Worm (Caenorhabditis elegans) whole organism, young adult: ENCODE measurements around the gene dao-2.

Source experiments
- F23B12.7 ChIP-seq: sonication (generic microtip); optimal IDR thresholded peaks from 2 replicates; lab custom pipeline; 2017; ENCODE audit warnings: missing genetic modification characterization, mild to moderate bottlenecking, missing compliant biosample characterization, antibody characterized with exemption, moderate library complexity; ENCODE audit not compliant: insufficient read depth
- F52B5.7 ChIP-seq: sonication (generic microtip); optimal IDR thresholded peaks from 2 replicates; lab custom pipeline; 2016; ENCODE audit warnings: mild to moderate bottlenecking, missing genetic modification characterization, missing compliant biosample characterization
- K12H6.12 ChIP-seq: fragments of 200-800 bp; sonication (Bioruptor generic); optimal IDR thresholded peaks from 2 replicates; lab custom pipeline; 2018; ENCODE audit warnings: mild to moderate bottlenecking, missing genetic modification characterization, missing compliant biosample characterization
- Y53G8AR.9 ChIP-seq: fragments of 200-800 bp; sonication (Bioruptor generic); conservative IDR thresholded peaks from 2 replicates; pipeline ENCODE4 v1.3.6; 2022; ENCODE audit warnings: missing genetic modification reagents, missing genetic modification characterization, missing compliant biosample characterization
- Y56A3A.18 ChIP-seq: fragments of 200-800 bp; sonication (Bioruptor generic); IDR thresholded peaks from 2 replicates; pipeline ENCODE4 v1.3.6; 2022; ENCODE audit warnings: missing genetic modification reagents, missing genetic modification characterization, missing compliant biosample characterization
- Y79H2A.3 ChIP-seq: fragments of 200-800 bp; sonication (Bioruptor generic); conservative IDR thresholded peaks from 2 replicates; pipeline ENCODE4 v1.3.6; 2022; ENCODE audit warnings: missing genetic modification reagents, missing genetic modification characterization, missing compliant biosample characterization
- attf-3 ChIP-seq: fragments of 200-800 bp; sonication (Bioruptor generic); conservative IDR thresholded peaks from 2 replicates; pipeline ENCODE4 v1.3.6; 2022; ENCODE audit warnings: missing genetic modification reagents, missing genetic modification characterization, missing compliant biosample characterization
- attf-5 ChIP-seq: fragments of 200-800 bp; sonication (Bioruptor generic); optimal IDR thresholded peaks from 2 replicates; lab custom pipeline; 2018; ENCODE audit warnings: mild to moderate bottlenecking, missing genetic modification characterization, missing compliant biosample characterization
- bed-1 ChIP-seq: fragments of 200-800 bp; sonication (Bioruptor generic); IDR thresholded peaks from 2 replicates; pipeline ENCODE4 v1.3.6; 2022; ENCODE audit warnings: missing genetic modification reagents, missing genetic modification characterization, missing compliant biosample characterization
- ccch-3 ChIP-seq: fragments of 200-800 bp; sonication (Bioruptor generic); optimal IDR thresholded peaks from 2 replicates; lab custom pipeline; 2018; ENCODE audit warnings: mild to moderate bottlenecking, missing genetic modification characterization, missing compliant biosample characterization
- ceh-91 ChIP-seq: fragments of 200-800 bp; sonication (Bioruptor generic); IDR thresholded peaks from 2 replicates; pipeline ENCODE4 v1.3.6; 2022; ENCODE audit warnings: missing genetic modification reagents, missing genetic modification characterization, missing compliant biosample characterization
- chd-7 ChIP-seq: sonication (generic microtip); optimal IDR thresholded peaks from 2 replicates; lab custom pipeline; 2016; ENCODE audit warnings: mild to moderate bottlenecking, missing genetic modification characterization, moderate library complexity, missing compliant biosample characterization
- dpl-1 ChIP-seq: fragments of 150-350 bp; optimal IDR thresholded peaks from 2 replicates; lab custom pipeline; 2014; ENCODE audit warnings: missing biosample characterization, missing genetic modification reagents, missing genetic modification characterization
- efl-1 ChIP-seq: fragments of 150-350 bp; optimal IDR thresholded peaks from 2 replicates; lab custom pipeline; 2014; ENCODE audit warnings: missing biosample characterization, missing genetic modification reagents, missing genetic modification characterization
- egl-44 ChIP-seq: fragments of 200-800 bp; sonication (Bioruptor generic); IDR thresholded peaks from 2 replicates; pipeline ENCODE4 v1.3.6; 2022; ENCODE audit warnings: missing genetic modification reagents, missing genetic modification characterization, missing compliant biosample characterization
- egrh-3 ChIP-seq: fragments of 200-800 bp; sonication (Bioruptor generic); IDR thresholded peaks from 2 replicates; pipeline ENCODE4 v1.3.6; 2022; ENCODE audit warnings: missing genetic modification reagents, missing genetic modification characterization, missing compliant biosample characterization
- gei-17 ChIP-seq: fragments of 200-800 bp; sonication (Bioruptor generic); optimal IDR thresholded peaks from 2 replicates; lab custom pipeline; 2018; ENCODE audit warnings: mild to moderate bottlenecking, missing genetic modification characterization, missing compliant biosample characterization
- hlh-26 ChIP-seq: fragments of 200-800 bp; sonication (Bioruptor generic); conservative IDR thresholded peaks from 2 replicates; pipeline ENCODE4 v1.3.6; 2022; ENCODE audit warnings: missing genetic modification reagents, missing genetic modification characterization, missing compliant biosample characterization
- hrde-1 ChIP-seq: sonication (generic microtip); optimal IDR thresholded peaks from 2 replicates; lab custom pipeline; 2016; ENCODE audit warnings: missing genetic modification characterization, mild to moderate bottlenecking, missing compliant biosample characterization, moderate library complexity, missing genotype, missing genetic modification reagents, borderline replicate concordance
- let-526 ChIP-seq: fragments of 200-800 bp; sonication (Bioruptor generic); IDR thresholded peaks from 2 replicates; pipeline ENCODE4 v1.3.6; 2022; ENCODE audit warnings: missing genetic modification reagents, missing genetic modification characterization, missing compliant biosample characterization
- let-607 ChIP-seq, 2 experiments: fragments of 200-800 bp in 1 of 2; sonication (Bioruptor generic) in 1 of 2; sonication (generic microtip) in 1 of 2; optimal IDR thresholded peaks; 2 replicates each; lab custom pipeline; 2016 to 2018; ENCODE audit warnings: mild to moderate bottlenecking in 2 of 2, missing compliant biosample characterization in 2 of 2, missing genetic modification characterization in 2 of 2, moderate library complexity in 2 of 2, missing genotype in 1 of 2
- lsl-1 ChIP-seq: fragments of 200-800 bp; sonication (Bioruptor generic); optimal IDR thresholded peaks from 2 replicates; lab custom pipeline; 2018; ENCODE audit warnings: mild to moderate bottlenecking, missing genetic modification characterization, moderate library complexity, missing compliant biosample characterization
- lsy-27 ChIP-seq: sonication (generic microtip); optimal IDR thresholded peaks from 2 replicates; lab custom pipeline; 2017; ENCODE audit warnings: missing genetic modification characterization, mild to moderate bottlenecking, missing compliant biosample characterization, antibody characterized with exemption, missing genotype, borderline replicate concordance; ENCODE audit not compliant: insufficient read depth
- madf-6 ChIP-seq: fragments of 200-800 bp; sonication (Bioruptor generic); IDR thresholded peaks from 2 replicates; pipeline ENCODE4 v1.3.6; 2022; ENCODE audit warnings: missing genetic modification reagents, missing genetic modification characterization, missing compliant biosample characterization
- madf-8 ChIP-seq: fragments of 200-800 bp; sonication (Bioruptor generic); conservative IDR thresholded peaks from 2 replicates; pipeline ENCODE4 v1.3.6; 2022; ENCODE audit warnings: missing genetic modification reagents, missing genetic modification characterization, missing compliant biosample characterization
- mcd-1 ChIP-seq: fragments of 200-800 bp; sonication (Bioruptor generic); IDR thresholded peaks from 2 replicates; pipeline ENCODE4 v1.3.6; 2022; ENCODE audit warnings: missing genetic modification reagents, missing genetic modification characterization, missing compliant biosample characterization
- mel-28 ChIP-seq: sonication (generic microtip); optimal IDR thresholded peaks from 2 replicates; lab custom pipeline; 2016; ENCODE audit warnings: borderline replicate concordance, mild to moderate bottlenecking, missing genetic modification characterization, missing compliant biosample characterization
- nfya-1 ChIP-seq: sonication (generic microtip); optimal IDR thresholded peaks from 2 replicates; lab custom pipeline; 2017; ENCODE audit warnings: antibody characterized with exemption, missing compliant biosample characterization, missing genetic modification characterization, borderline replicate concordance; ENCODE audit not compliant: insufficient read depth
- nhr-90 ChIP-seq: sonication (generic microtip); optimal IDR thresholded peaks from 2 replicates; lab custom pipeline; 2016; ENCODE audit warnings: missing genotype, mild to moderate bottlenecking, missing genetic modification characterization, missing compliant biosample characterization
- rec-8 ChIP-seq, 2 experiments: sonication (generic microtip); optimal IDR thresholded peaks; 2 replicates each; lab custom pipeline; 2016; ENCODE audit warnings: mild to moderate bottlenecking in 2 of 2, missing genetic modification characterization in 2 of 2, missing genetic modification reagents in 2 of 2, missing genotype in 2 of 2, missing biosample characterization in 1 of 2, missing compliant biosample characterization in 1 of 2, moderate library complexity in 1 of 2
- sdz-38 ChIP-seq: sonication (generic microtip); optimal IDR thresholded peaks from 2 replicates; lab custom pipeline; 2016; ENCODE audit warnings: missing genotype, missing genetic modification characterization, missing compliant biosample characterization
- snpc-1.1 ChIP-seq: sonication (generic microtip); optimal IDR thresholded peaks from 2 replicates; lab custom pipeline; 2017; ENCODE audit warnings: missing genetic modification characterization, mild to moderate bottlenecking, missing compliant biosample characterization, antibody characterized with exemption, moderate library complexity, missing genotype, missing genetic modification reagents; ENCODE audit not compliant: insufficient read depth
- xnd-1 ChIP-seq: sonication (generic microtip); optimal IDR thresholded peaks from 2 replicates; lab custom pipeline; 2016; ENCODE audit warnings: missing genotype, missing genetic modification reagents, missing genetic modification characterization, missing compliant biosample characterization
- zfh-2 ChIP-seq: fragments of 200-800 bp; sonication (Bioruptor generic); conservative IDR thresholded peaks from 2 replicates; pipeline ENCODE4 v1.3.6; 2022; ENCODE audit warnings: missing genetic modification reagents, missing genetic modification characterization, missing compliant biosample characterization
- zim-3 ChIP-seq: sonication (generic microtip); optimal IDR thresholded peaks from 2 replicates; lab custom pipeline; 2017; ENCODE audit warnings: mild to moderate bottlenecking, missing genetic modification characterization, moderate library complexity, missing compliant biosample characterization
- ztf-18 ChIP-seq: sonication (generic microtip); optimal IDR thresholded peaks from 2 replicates; lab custom pipeline; 2016; ENCODE audit warnings: missing genotype, mild to moderate bottlenecking, missing genetic modification characterization, missing compliant biosample characterization
- ztf-22 ChIP-seq: fragments of 200-800 bp; sonication (Bioruptor generic); optimal IDR thresholded peaks from 2 replicates; lab custom pipeline; 2018; ENCODE audit warnings: mild to moderate bottlenecking, missing genetic modification characterization, moderate library complexity, missing compliant biosample characterization
- ztf-26 ChIP-seq: sonication (generic microtip); optimal IDR thresholded peaks from 2 replicates; lab custom pipeline; 2017; ENCODE audit warnings: missing genetic modification characterization, missing compliant biosample characterization
- ztf-28 ChIP-seq: fragments of 200-800 bp; sonication (Bioruptor generic); IDR thresholded peaks from 2 replicates; pipeline ENCODE4 v1.3.6; 2022; ENCODE audit warnings: missing genetic modification reagents, missing genetic modification characterization, missing compliant biosample characterization

dao-2 gene

ce11 chrII:4518300-4518907, 44.3 kb upstream of the dao-2 start, which contains the start of gene hlh-1:
TSS of gene hlh-1 (plus strand) at chrII:4518574.
- no peak for TF ChIP-seq hlh-26 (GFP tag; lab: Robert Waterston, UW)
- TF ChIP-seq lsy-27 = no peak
- TF ChIP-seq K12H6.12 (tag; lab: Kevin White, UChicago) = peak; percentile 3

DNA sequence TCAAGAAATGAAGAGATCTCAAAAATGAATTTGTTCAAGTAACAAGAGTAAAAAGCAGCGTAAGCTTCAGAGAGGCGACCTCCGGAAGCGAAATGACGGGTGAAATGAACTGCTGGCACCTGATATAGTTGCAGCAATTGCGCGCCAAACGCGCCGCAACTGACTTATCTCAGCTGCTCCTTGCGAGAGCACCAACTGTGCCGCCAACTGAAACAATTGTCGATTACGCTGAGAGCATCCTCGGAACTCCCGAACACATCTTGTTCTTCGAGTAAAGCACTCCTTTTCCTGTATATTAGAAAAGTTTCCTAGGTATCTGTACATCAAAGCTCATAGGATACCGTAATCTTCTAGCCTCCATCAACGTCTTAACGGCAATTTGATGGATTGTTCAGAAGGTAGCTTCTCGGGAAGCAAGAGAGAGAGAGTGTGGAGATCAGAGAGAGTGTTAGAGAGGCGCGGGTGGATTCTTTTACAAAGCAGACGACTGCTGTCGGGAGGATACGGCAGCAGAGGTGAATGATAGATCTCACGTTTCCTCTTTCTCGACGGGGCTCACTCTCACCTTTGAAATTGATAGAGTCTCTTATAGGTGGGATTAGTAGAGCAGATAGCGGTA, 42.7 kb upstream of the dao-2 start:
- TF ChIP-seq bed-1 (GFP tag; lab: Robert Waterston, UW) (no peak), zfh-2 (GFP tag; lab: Robert Waterston, UW) (0 out of 2 replicates have a peak, but pooled peaks have one; percentile 4)

ce11 chrII:4523122-4523672, 39.6 kb upstream of the dao-2 start, which contains the start of the genes B0304.4 and B0304.2:
TSS of gene B0304.4 (minus strand) at chrII:4523222.
TSS of gene B0304.2 (plus strand) at chrII:4523622.
- TF ChIP-seq lsl-1 (GFP tag; lab: Kevin White, UChicago) = peak; percentile 86
- no peak for TF ChIP-seq rec-8 (tag; optimal IDR thresholded peaks at IDR 0.05; lab: Kevin White, UChicago)

ce11 chrII:4525185-4525584, 37.6 kb upstream of the dao-2 start:
- TF ChIP-seq dpl-1 (GFP tag; lab: Kevin White, UChicago) (no peak), ztf-26 (tag; lab: Kevin White, UChicago) (no peak), attf-3 (GFP tag; lab: Robert Waterston, UW) (no peak), bed-1 (GFP tag; lab: Robert Waterston, UW) (no peak), hrde-1 (tag; lab: Kevin White, UChicago) (no peak), snpc-1.1 (tag; lab: Kevin White, UChicago) (no peak), xnd-1 (peak; percentile 41), ccch-3 (GFP tag; lab: Kevin White, UChicago) (no peak), ztf-22 (GFP tag; lab: Kevin White, UChicago) (no peak), gei-17 (no peak), Y53G8AR.9 (GFP tag; lab: Robert Waterston, UW) (no peak), F52B5.7 (tag; lab: Kevin White, UChicago) (no peak), F23B12.7 (tag; lab: Kevin White, UChicago) (no peak), madf-8 (GFP tag; lab: Robert Waterston, UW) (peak; percentile 62), egrh-3 (GFP tag; lab: Robert Waterston, UW) (no peak), sdz-38 (tag; lab: Kevin White, UChicago) (no peak), let-607 (tag; optimal IDR thresholded peaks at IDR 0.05; lab: Kevin White, UChicago) (no peak), egl-44 (GFP tag; lab: Robert Waterston, UW) (no peak), nhr-90 (tag; lab: Kevin White, UChicago) (no peak), Y56A3A.18 (no peak), ztf-28 (GFP tag; lab: Robert Waterston, UW) (no peak), let-526 (GFP tag; lab: Robert Waterston, UW) (no peak), madf-6 (GFP tag; lab: Robert Waterston, UW) (peak; percentile 81), zim-3 (tag; lab: Kevin White, UChicago) (no peak), mcd-1 (GFP tag; lab: Robert Waterston, UW) (no peak), Y79H2A.3 (GFP tag; lab: Robert Waterston, UW) (no peak), attf-5 (GFP tag; lab: Kevin White, UChicago) (no peak), ztf-18 (tag; lab: Kevin White, UChicago) (no peak), mel-28 (tag; lab: Kevin White, UChicago) (no peak), nfya-1 (no peak), ceh-91 (GFP tag; lab: Robert Waterston, UW) (0 out of 2 replicates have a peak, but pooled peaks have one; percentile 11), efl-1 (GFP tag; lab: Kevin White, UChicago) (peak; percentile 59), chd-7 (no peak)
